Worm (Caenorhabditis elegans): ENCODE results near the gene Y57G7A.3.

DNA sequence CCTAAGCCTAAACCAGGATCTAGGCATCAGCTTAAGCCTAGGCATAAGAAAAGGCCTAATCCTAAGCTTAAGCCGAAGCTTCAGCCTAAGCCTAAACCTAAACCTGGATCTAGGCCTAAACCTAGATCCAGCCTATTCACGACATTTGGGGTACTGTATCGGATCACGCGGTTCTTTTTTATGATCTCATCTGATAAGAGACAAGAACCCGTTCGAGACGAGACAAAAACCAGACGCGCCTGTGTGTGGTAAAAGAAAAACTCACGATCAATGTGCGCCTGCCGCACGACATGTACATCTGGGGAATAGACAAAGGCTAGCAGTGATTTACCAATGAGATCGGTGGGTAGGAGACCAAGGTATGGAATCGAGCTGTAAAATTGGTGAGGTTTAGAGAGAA lies 45.1 kb upstream of the Y57G7A.3 start:
- TF ChIP-seq tlf-1 (GFP tag; optimal IDR thresholded peaks at IDR 0.05): no peak
- no peak for TF ChIP-seq ekl-4 (GFP tag; IDR thresholded peaks at IDR 0.05)
